Worm (Caenorhabditis elegans): Measurements from ENCODE around the gene srlf-33.

- no peak for TF ChIP-seq ceh-13 (GFP tag; optimal IDR thresholded peaks at IDR 0.05)
- no peak for TF ChIP-seq ama-1 (optimal IDR thresholded peaks at IDR 0.05)
- TF ChIP-seq scrt-1 (GFP tag; IDR thresholded peaks at IDR 0.05) = no peak
- TF ChIP-seq tbx-11 (GFP tag; IDR thresholded peaks at IDR 0.05) = no peak
- no peak for TF ChIP-seq tra-4 (tag; optimal IDR thresholded peaks at IDR 0.05)
- TF ChIP-seq tbx-37 (GFP tag; conservative IDR thresholded peaks at IDR 0.05) = no peak
- no peak for TF ChIP-seq pes-1 (GFP tag; IDR thresholded peaks at IDR 0.05)
- no peak for TF ChIP-seq hmbx-1 (tag; optimal IDR thresholded peaks at IDR 0.05)
These were observed 6.2 kb downstream of the srlf-33 start for ce11 chrIV:11919067-11919466.

Measured in whole organism, early embryonic.